Worm (Caenorhabditis elegans) whole organism, L1 larva: ENCODE data around the gene tbx-37.

Experiments
- fos-1 ChIP-seq: fragments of 150-350 bp; optimal IDR thresholded peaks from 2 replicates; lab custom pipeline; 2014; ENCODE audit warnings: missing biosample characterization, missing genetic modification characterization
- grh-1 ChIP-seq: fragments of 200-800 bp; sonication (Bioruptor generic); IDR thresholded peaks from 2 replicates; pipeline ENCODE4 v1.3.6; 2022; ENCODE audit warnings: missing genetic modification reagents, missing genetic modification characterization, missing compliant biosample characterization
- lin-14 ChIP-seq: fragments of 200-800 bp; sonication (Bioruptor generic); optimal IDR thresholded peaks from 2 replicates; lab custom pipeline; 2018; ENCODE audit warnings: mild to moderate bottlenecking, missing genetic modification characterization, moderate library complexity, missing compliant biosample characterization
- ztf-11 ChIP-seq, 2 experiments: sonication (generic microtip); optimal IDR thresholded peaks; 2 replicates each; lab custom pipeline; 2016 to 2017; ENCODE audit warnings: missing genetic modification characterization in 2 of 2, missing biosample characterization in 1 of 2, missing compliant biosample characterization in 1 of 2

DNA sequence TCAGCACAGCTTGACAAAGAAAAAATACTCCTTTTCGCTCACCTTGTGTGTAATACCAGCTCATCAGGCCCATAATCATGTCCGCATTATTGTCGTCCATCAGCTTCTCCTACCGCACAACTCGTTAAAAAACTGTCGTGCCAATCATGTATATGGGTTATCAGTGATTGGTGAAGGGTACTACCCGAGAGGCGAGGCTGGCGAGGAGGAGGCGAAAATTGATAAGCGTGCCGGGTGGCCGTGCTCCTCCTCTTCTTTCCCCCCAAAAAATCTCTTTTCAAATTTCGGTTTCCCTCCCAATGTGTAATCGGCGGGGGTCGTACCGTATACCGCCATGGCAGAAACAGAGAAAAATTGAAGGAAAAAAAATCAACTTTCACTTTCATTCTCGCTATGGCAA lies 38.8 kb downstream of the tbx-37 start:
- TF ChIP-seq ztf-11 (tag; optimal IDR thresholded peaks at IDR 0.05; lab: Kevin White, UChicago) (no peak), lin-14 (GFP tag; lab: Kevin White, UChicago) (no peak), fos-1 (tag; lab: Kevin White, UChicago) (no peak), grh-1 (GFP tag; lab: Robert Waterston, UW) (no peak)
